Worm (Caenorhabditis elegans): ENCODE data around the gene F44B9.9.

- TF ChIP-seq F13C5.2 (tag; optimal IDR thresholded peaks at IDR 0.05) (no peak), ama-1 (optimal IDR thresholded peaks at IDR 0.05) (no peak), tbx-11 (GFP tag; IDR thresholded peaks at IDR 0.05) (no peak), flt-1 (GFP tag; IDR thresholded peaks at IDR 0.05) (no peak), B0310.2 (tag; optimal IDR thresholded peaks at IDR 0.05) (no peak), ceh-36 (tag; optimal IDR thresholded peaks at IDR 0.05) (no peak), scrt-1 (GFP tag; IDR thresholded peaks at IDR 0.05) (no peak), tbx-37 (GFP tag; conservative IDR thresholded peaks at IDR 0.05) (no peak), hnd-1 (tag; optimal IDR thresholded peaks at IDR 0.05) (no peak), hmg-4 (GFP tag; optimal IDR thresholded peaks at IDR 0.05) (no peak), ceh-13 (GFP tag; optimal IDR thresholded peaks at IDR 0.05) (no peak)
Measured at ce11 chrIII:8033534-8033933, 2.7 kb upstream of the F44B9.9 start, which contains the start of gene F44B9.10.

Data from whole organism, early embryonic.